Worm (Caenorhabditis elegans) whole organism, late embryonic: ENCODE results near the gene F41G3.3.

ENCODE experiments used
- C08G9.2 ChIP-seq: sonication (generic microtip); optimal IDR thresholded peaks from 2 replicates; lab custom pipeline; 2016; ENCODE audit warnings: mild to moderate bottlenecking, missing genetic modification characterization, moderate library complexity, missing compliant biosample characterization
- F13H6.1 ChIP-seq: sonication (generic microtip); optimal IDR thresholded peaks from 2 replicates; lab custom pipeline; 2016; ENCODE audit warnings: missing genetic modification characterization, missing compliant biosample characterization
- K09A11.1 ChIP-seq: sonication (generic microtip); optimal IDR thresholded peaks from 2 replicates; lab custom pipeline; 2017; ENCODE audit warnings: antibody characterized with exemption, mild to moderate bottlenecking, missing genetic modification characterization, missing compliant biosample characterization; ENCODE audit not compliant: insufficient read depth
- T23F11.4 ChIP-seq: fragments of 200-800 bp; sonication (Bioruptor generic); optimal IDR thresholded peaks from 2 replicates; lab custom pipeline; 2018; ENCODE audit warnings: mild to moderate bottlenecking, missing genetic modification characterization, missing compliant biosample characterization
- ahr-1 ChIP-seq: sonication (generic microtip); optimal IDR thresholded peaks from 2 replicates; lab custom pipeline; 2016; ENCODE audit warnings: missing genetic modification characterization, missing compliant biosample characterization
- ceh-18 ChIP-seq: sonication (generic microtip); optimal IDR thresholded peaks from 2 replicates; lab custom pipeline; 2016; ENCODE audit warnings: missing genetic modification characterization, missing compliant biosample characterization
- ceh-34 ChIP-seq: sonication (generic microtip); optimal IDR thresholded peaks from 2 replicates; lab custom pipeline; 2016; ENCODE audit warnings: mild to moderate bottlenecking, missing genetic modification characterization, missing compliant biosample characterization
- elt-4 ChIP-seq: sonication (generic microtip); optimal IDR thresholded peaks from 2 replicates; lab custom pipeline; 2016; ENCODE audit warnings: missing genetic modification characterization, missing compliant biosample characterization
- fax-1 ChIP-seq: sonication (generic microtip); optimal IDR thresholded peaks from 2 replicates; lab custom pipeline; 2016; ENCODE audit warnings: missing genotype, missing genetic modification characterization, missing compliant biosample characterization
- fkh-10 ChIP-seq: fragments of 150-350 bp; optimal IDR thresholded peaks from 2 replicates; lab custom pipeline; 2014; ENCODE audit warnings: missing biosample characterization, missing genetic modification reagents, missing genetic modification characterization
- hlh-15 ChIP-seq: sonication (generic microtip); optimal IDR thresholded peaks from 2 replicates; lab custom pipeline; 2016; ENCODE audit warnings: missing genetic modification characterization, missing compliant biosample characterization
- hlh-30 ChIP-seq: sonication (generic microtip); optimal IDR thresholded peaks from 2 replicates; lab custom pipeline; 2017; ENCODE audit warnings: antibody characterized with exemption, missing genetic modification characterization, missing compliant biosample characterization; ENCODE audit not compliant: insufficient read depth
- hlh-6 ChIP-seq: sonication (generic microtip); optimal IDR thresholded peaks from 2 replicates; lab custom pipeline; 2016; ENCODE audit warnings: missing genotype, missing genetic modification characterization, missing compliant biosample characterization
- mec-3 ChIP-seq: sonication (generic microtip); optimal IDR thresholded peaks from 2 replicates; lab custom pipeline; 2016; ENCODE audit warnings: borderline replicate concordance, missing genetic modification characterization, missing compliant biosample characterization
- nfya-1 ChIP-seq: sonication (generic microtip); optimal IDR thresholded peaks from 2 replicates; lab custom pipeline; 2017; ENCODE audit warnings: missing genetic modification characterization, mild to moderate bottlenecking, missing compliant biosample characterization, antibody characterized with exemption, moderate library complexity
- nhr-11 ChIP-seq: fragments of 150-350 bp; optimal IDR thresholded peaks from 2 replicates; lab custom pipeline; 2014; ENCODE audit warnings: missing biosample characterization, missing genetic modification characterization
- npax-4 ChIP-seq: sonication (generic microtip); optimal IDR thresholded peaks from 2 replicates; lab custom pipeline; 2016; ENCODE audit warnings: missing genetic modification characterization, missing compliant biosample characterization
- odd-2 ChIP-seq: sonication (generic microtip); optimal IDR thresholded peaks from 2 replicates; lab custom pipeline; 2017; ENCODE audit warnings: antibody characterized with exemption, mild to moderate bottlenecking, missing genetic modification characterization, missing compliant biosample characterization
- pha-4 ChIP-seq: fragments of 150-350 bp; optimal IDR thresholded peaks from 2 replicates; lab custom pipeline; 2018; ENCODE audit warnings: missing biosample characterization, missing genetic modification reagents, missing genetic modification characterization
- pqm-1 ChIP-seq: sonication (generic microtip); optimal IDR thresholded peaks from 2 replicates; lab custom pipeline; 2016; ENCODE audit warnings: missing genetic modification characterization, missing compliant biosample characterization
- ref-2 ChIP-seq: sonication (generic microtip); optimal IDR thresholded peaks from 2 replicates; lab custom pipeline; 2016; ENCODE audit warnings: missing genetic modification characterization, missing compliant biosample characterization
- rnt-1 ChIP-seq: sonication (generic microtip); optimal IDR thresholded peaks from 2 replicates; lab custom pipeline; 2016; ENCODE audit warnings: missing genetic modification characterization, missing compliant biosample characterization
- sdc-2 ChIP-seq: sonication (generic microtip); optimal IDR thresholded peaks from 2 replicates; lab custom pipeline; 2016; ENCODE audit warnings: missing genotype, missing genetic modification characterization, missing compliant biosample characterization
- sox-2 ChIP-seq: fragments of 200-800 bp; sonication (Bioruptor generic); IDR thresholded peaks from 2 replicates; pipeline ENCODE4 v1.3.6; 2022; ENCODE audit warnings: missing genetic modification reagents, missing genetic modification characterization, missing compliant biosample characterization
- syd-9 ChIP-seq: sonication (generic microtip); optimal IDR thresholded peaks from 2 replicates; lab custom pipeline; 2016; ENCODE audit warnings: mild to moderate bottlenecking, missing genetic modification characterization, moderate library complexity, missing compliant biosample characterization
- tbx-2 ChIP-seq: sonication (generic microtip); optimal IDR thresholded peaks from 2 replicates; lab custom pipeline; 2016; ENCODE audit warnings: missing genetic modification characterization, missing compliant biosample characterization
- tbx-7 ChIP-seq: sonication (generic microtip); optimal IDR thresholded peaks from 2 replicates; lab custom pipeline; 2016; ENCODE audit warnings: missing genotype, missing genetic modification characterization, missing compliant biosample characterization
- ttx-3 ChIP-seq: sonication (generic microtip); optimal IDR thresholded peaks from 2 replicates; lab custom pipeline; 2016; ENCODE audit warnings: missing genetic modification reagents, missing genetic modification characterization, missing compliant biosample characterization
- unc-42 ChIP-seq: sonication (generic microtip); optimal IDR thresholded peaks from 2 replicates; lab custom pipeline; 2016; ENCODE audit warnings: missing genotype, missing genetic modification characterization, missing compliant biosample characterization
- unc-55 ChIP-seq: sonication (generic microtip); optimal IDR thresholded peaks from 2 replicates; lab custom pipeline; 2017; ENCODE audit warnings: missing biosample characterization, missing genetic modification reagents, missing genetic modification characterization

Gene F41G3.3

ce11 chrII:6708980-6709379 lies 47.4 kb upstream of the F41G3.3 start:
- peak; percentile 36 for TF ChIP-seq nfya-1 (tag; lab: Kevin White, UChicago)
- TF ChIP-seq mec-3: no peak
- no peak for TF ChIP-seq unc-55
- TF ChIP-seq tbx-7: no peak
- no peak for TF ChIP-seq C08G9.2 (tag; lab: Kevin White, UChicago)
- no peak for TF ChIP-seq hlh-6 (tag; lab: Kevin White, UChicago)
- peak; percentile 76 for TF ChIP-seq ceh-18 (tag; lab: Kevin White, UChicago)
- TF ChIP-seq K09A11.1 (tag; lab: Kevin White, UChicago): no peak

ce11 chrII:6709680-6710079 lies 46.7 kb upstream of the F41G3.3 start:
- TF ChIP-seq ceh-34 (tag; lab: Kevin White, UChicago) (no peak), syd-9 (tag; lab: Kevin White, UChicago) (no peak), K09A11.1 (tag; lab: Kevin White, UChicago) (no peak), unc-42 (tag; lab: Kevin White, UChicago) (peak; percentile 93)

ce11 chrII:6710596-6710995 lies 45.7 kb upstream of the F41G3.3 start:
- TF ChIP-seq sdc-2 (tag; lab: Kevin White, UChicago) (peak; percentile 28), hlh-6 (tag; lab: Kevin White, UChicago) (peak; percentile 45), T23F11.4 (GFP tag; lab: Kevin White, UChicago) (no peak)

ce11 chrII:6712177-6712981 lies 44.0 kb upstream of the F41G3.3 start, which contains the start of the genes dpy-10 and T14B4.19:
dpy-10 (minus strand) TSS chrII:6712227.
T14B4.19 (minus strand) TSS chrII:6712931.
- TF ChIP-seq hlh-30 (tag; lab: Kevin White, UChicago) (no peak), ref-2 (tag; lab: Kevin White, UChicago) (peak; percentile 66), rnt-1 (peak; percentile 11)

- TF ChIP-seq F13H6.1: no peak
- TF ChIP-seq npax-4 (tag; lab: Kevin White, UChicago): no peak
- TF ChIP-seq ahr-1 (tag; lab: Kevin White, UChicago): no peak
- no peak for TF ChIP-seq C08G9.2 (tag; lab: Kevin White, UChicago)
- TF ChIP-seq fax-1: no peak
- no peak for TF ChIP-seq hlh-30 (tag; lab: Kevin White, UChicago)
Observed at ce11 chrII:6713003-6713402, 43.3 kb upstream of the F41G3.3 start.

- no peak for TF ChIP-seq hlh-15 (tag; lab: Kevin White, UChicago)
- TF ChIP-seq nhr-11: no peak
Observed at ce11 chrII:6713832-6714342, 42.4 kb upstream of the F41G3.3 start, which contains the start of gene dpy-2. dpy-2 (plus strand) TSS chrII:6714292.

- TF ChIP-seq hlh-30 (tag; lab: Kevin White, UChicago) (no peak), ahr-1 (tag; lab: Kevin White, UChicago) (no peak), C08G9.2 (tag; lab: Kevin White, UChicago) (no peak), pqm-1 (no peak), rnt-1 (no peak), pha-4 (tag; lab: Kevin White, UChicago) (no peak), ttx-3 (no peak), odd-2 (tag; lab: Kevin White, UChicago) (no peak), fkh-10 (no peak), elt-4 (tag; lab: Kevin White, UChicago) (no peak), tbx-2 (tag; lab: Kevin White, UChicago) (no peak), sox-2 (GFP tag; lab: Robert Waterston, UW) (no peak)
Observed at ce11 chrII:6715853-6716252, 40.5 kb upstream of the F41G3.3 start.
